In genomic region chr3R:10777274-10777673, dm6 we compare ENCODE assay signal across 1 fruit fly cellular context.
A peak's percentile ranks its signal among the peaks of the same experiment; 100 is the strongest.
TF ChIP-seq lines count a peak whose summit lies in the region.

TSS of gene CG45076 (minus strand) at chr3R:10777374.
TSS of gene CG45078 (minus strand) at chr3R:10777374.
TSS of gene fau (minus strand) at chr3R:10777374.

TF ChIP-seq in whole organism, embryonic, 481 proteins besides CTCF, POLR2A, EP300 and RAD21 (continued from another document):
- no peak for TF ChIP-seq CG42726 (GFP tag; IDR thresholded peaks at IDR 0.05; lab: Robert Waterston, UW; ENCODE audit: partially characterized antibody)
- TF ChIP-seq Hsf (GFP tag; optimal IDR thresholded peaks at IDR 0.05; lab: Kevin White, UChicago): no peak
- TF ChIP-seq ssp (GFP tag; IDR thresholded peaks at IDR 0.05; lab: Robert Waterston, UW): no peak
- TF ChIP-seq CG10565 (GFP tag; optimal IDR thresholded peaks at IDR 0.05; lab: Kevin White, UChicago): no peak
- no peak for TF ChIP-seq jigr1 (GFP tag; IDR thresholded peaks at IDR 0.05; lab: Robert Waterston, UW)
- no peak for TF ChIP-seq CG12071 (GFP tag; optimal IDR thresholded peaks at IDR 0.05; lab: Kevin White, UChicago)
- TF ChIP-seq Aef1 (GFP tag; IDR thresholded peaks at IDR 0.05; lab: Robert Waterston, UW): no peak
- 0 out of 3 replicates have a peak, but pooled peaks have one; percentile 52 for TF ChIP-seq C15 (GFP tag; IDR thresholded peaks at IDR 0.05; lab: Robert Waterston, UW)
- TF ChIP-seq ftz-f1 (GFP tag; optimal IDR thresholded peaks at IDR 0.05; lab: Kevin White, UChicago): no peak
- TF ChIP-seq Max (GFP tag; optimal IDR thresholded peaks at IDR 0.05; lab: Kevin White, UChicago): no peak
- TF ChIP-seq Usf (GFP tag; optimal IDR thresholded peaks at IDR 0.05; lab: Kevin White, UChicago): no peak
- peak; percentile 33 for TF ChIP-seq CG12769 (tag; optimal IDR thresholded peaks at IDR 0.05; lab: Kevin White, UChicago)
- TF ChIP-seq Adf1 (GFP tag; IDR thresholded peaks at IDR 0.05; lab: Robert Waterston, UW): no peak
- TF ChIP-seq crc (GFP tag; optimal IDR thresholded peaks at IDR 0.05; lab: Kevin White, UChicago): no peak
- TF ChIP-seq CG17612 (GFP tag; IDR thresholded peaks at IDR 0.05; lab: Robert Waterston, UW): no peak
- TF ChIP-seq CG12155 (GFP tag; optimal IDR thresholded peaks at IDR 0.05; lab: Kevin White, UChicago): no peak
- no peak for TF ChIP-seq HHEX (GFP tag; optimal IDR thresholded peaks at IDR 0.05; lab: Kevin White, UChicago)
